Worm (Caenorhabditis elegans) whole organism, L4 larva: Measurements from ENCODE around the gene rcat-1.
A peak's percentile ranks its signal among the peaks of the same experiment; 100 is the strongest.

ENCODE experiments used
- R02D3.7 ChIP-seq: fragments of 150-350 bp; sonication (generic microtip); optimal IDR thresholded peaks from 3 replicates; lab custom pipeline; 2014; ENCODE audit warnings: missing biosample characterization, missing genetic modification characterization
- Y105C5A.15 ChIP-seq: fragments of 200-800 bp; sonication (Bioruptor generic); IDR thresholded peaks from 2 replicates; pipeline ENCODE4 v1.3.6; 2022; ENCODE audit warnings: missing genetic modification characterization, missing compliant biosample characterization
- ZK546.5 ChIP-seq, 2 experiments: sonication (generic microtip); optimal IDR thresholded peaks; 2 replicates each; lab custom pipeline; 2017; ENCODE audit warnings: missing biosample characterization in 2 of 2, missing genetic modification characterization in 2 of 2
- ceh-20 ChIP-seq: fragments of 200-800 bp; sonication (Bioruptor generic); IDR thresholded peaks from 2 replicates; pipeline ENCODE4 v1.3.6; 2022; ENCODE audit warnings: missing genetic modification reagents, missing genetic modification characterization, missing compliant biosample characterization
- ceh-28 ChIP-seq: fragments of 150-350 bp; optimal IDR thresholded peaks from 2 replicates; lab custom pipeline; 2014; ENCODE audit warnings: missing biosample characterization, missing genetic modification reagents, missing genetic modification characterization
- ceh-44 ChIP-seq: fragments of 200-800 bp; sonication (Bioruptor generic); IDR thresholded peaks from 2 replicates; pipeline ENCODE4 v1.3.6; 2022; ENCODE audit warnings: missing genetic modification reagents, missing genetic modification characterization, missing compliant biosample characterization
- cey-2 ChIP-seq: sonication (generic microtip); optimal IDR thresholded peaks from 3 replicates; lab custom pipeline; 2017; ENCODE audit warnings: missing genetic modification characterization, mild to moderate bottlenecking, missing compliant biosample characterization, antibody characterized with exemption, borderline replicate concordance; ENCODE audit not compliant: insufficient read depth
- daf-12 ChIP-seq: fragments of 150-350 bp; optimal IDR thresholded peaks from 2 replicates; lab custom pipeline; 2014; ENCODE audit warnings: missing biosample characterization, missing genetic modification reagents, missing genetic modification characterization
- daf-16 ChIP-seq, 3 experiments: sonication (generic microtip); optimal IDR thresholded peaks; 2 replicates each; lab custom pipeline; 2016 to 2017; ENCODE audit warnings: missing genetic modification characterization in 3 of 3, missing genetic modification reagents in 3 of 3, mild to moderate bottlenecking in 2 of 3, missing compliant biosample characterization in 2 of 3, missing biosample characterization in 1 of 3, moderate library complexity in 1 of 3
- dmd-8 ChIP-seq: fragments of 200-800 bp; sonication (Bioruptor generic); IDR thresholded peaks from 2 replicates; pipeline ENCODE4 v1.3.6; 2022; ENCODE audit warnings: missing genetic modification characterization, missing compliant biosample characterization
- dpl-1 ChIP-seq: fragments of 150-350 bp; optimal IDR thresholded peaks from 2 replicates; lab custom pipeline; 2014; ENCODE audit warnings: missing biosample characterization, missing genetic modification reagents, missing genetic modification characterization
- duxl-1 ChIP-seq: sonication (generic microtip); optimal IDR thresholded peaks from 2 replicates; lab custom pipeline; 2016; ENCODE audit warnings: mild to moderate bottlenecking, missing genetic modification characterization, moderate library complexity, missing compliant biosample characterization; ENCODE audit not compliant: poor library complexity
- dve-1 ChIP-seq: sonication (generic microtip); optimal IDR thresholded peaks from 2 replicates; lab custom pipeline; 2017; ENCODE audit warnings: antibody characterized with exemption, mild to moderate bottlenecking, missing genetic modification characterization, missing compliant biosample characterization; ENCODE audit not compliant: insufficient read depth
- egl-27 ChIP-seq: sonication (generic microtip); optimal IDR thresholded peaks from 3 replicates; lab custom pipeline; 2017; ENCODE audit warnings: missing biosample characterization, missing genetic modification reagents, missing genetic modification characterization
- egl-43 ChIP-seq: fragments of 200-800 bp; sonication (Bioruptor generic); IDR thresholded peaks from 2 replicates; pipeline ENCODE4 v1.3.6; 2022; ENCODE audit warnings: missing genetic modification reagents, missing genetic modification characterization, missing compliant biosample characterization
- fkh-10 ChIP-seq: fragments of 150-350 bp; optimal IDR thresholded peaks from 2 replicates; lab custom pipeline; 2014; ENCODE audit warnings: missing biosample characterization, missing genetic modification reagents, missing genetic modification characterization
- hif-1 ChIP-seq, 2 experiments: sonication (generic microtip); optimal IDR thresholded peaks; 2 replicates each; lab custom pipeline; 2016 to 2017; ENCODE audit warnings: missing compliant biosample characterization in 2 of 2, missing genetic modification characterization in 2 of 2, missing genetic modification reagents in 2 of 2, missing genotype in 2 of 2, mild to moderate bottlenecking in 1 of 2
- hlh-11 ChIP-seq: fragments of 200-800 bp; sonication (Bioruptor generic); optimal IDR thresholded peaks from 2 replicates; lab custom pipeline; 2018; ENCODE audit warnings: mild to moderate bottlenecking, missing genetic modification characterization, missing compliant biosample characterization
- lin-15B ChIP-seq: fragments of 150-350 bp; sonication (generic microtip); optimal IDR thresholded peaks from 3 replicates; lab custom pipeline; 2014; ENCODE audit warnings: missing biosample characterization, missing genetic modification characterization
- lin-38 ChIP-seq: fragments of 200-800 bp; sonication (Bioruptor generic); IDR thresholded peaks from 2 replicates; pipeline ENCODE4 v1.3.6; 2022; ENCODE audit warnings: missing genetic modification reagents, missing genetic modification characterization, missing compliant biosample characterization
- lsy-2 ChIP-seq, 2 experiments: fragments of 150-350 bp in 1 of 2; sonication (generic microtip) in 1 of 2; optimal IDR thresholded peaks; 2 replicates each; lab custom pipeline; 2014 to 2017; ENCODE audit warnings: missing biosample characterization in 2 of 2, missing genetic modification characterization in 2 of 2
- mes-2 ChIP-seq: sonication (generic microtip); optimal IDR thresholded peaks from 2 replicates; lab custom pipeline; 2016; ENCODE audit warnings: missing genotype, mild to moderate bottlenecking, missing genetic modification characterization, missing compliant biosample characterization; ENCODE audit not compliant: poor library complexity, severe bottlenecking
- mxl-3 ChIP-seq: fragments of 200-800 bp; sonication (Bioruptor generic); optimal IDR thresholded peaks from 2 replicates; lab custom pipeline; 2018; ENCODE audit warnings: mild to moderate bottlenecking, missing genetic modification characterization, missing compliant biosample characterization
- nhr-28 ChIP-seq: fragments of 150-350 bp; optimal IDR thresholded peaks from 2 replicates; lab custom pipeline; 2014; ENCODE audit warnings: missing biosample characterization, missing genetic modification characterization
- php-3 ChIP-seq: fragments of 200-800 bp; sonication (Bioruptor generic); IDR thresholded peaks from 2 replicates; pipeline ENCODE4 v1.3.6; 2022; ENCODE audit warnings: missing genetic modification reagents, missing genetic modification characterization, missing compliant biosample characterization
- set-16 ChIP-seq: fragments of 200-800 bp; sonication (Bioruptor generic); IDR thresholded peaks from 2 replicates; pipeline ENCODE4 v1.3.6; 2022; ENCODE audit warnings: missing genetic modification reagents, missing genetic modification characterization, missing compliant biosample characterization
- tag-97 ChIP-seq: fragments of 200-800 bp; sonication (Bioruptor generic); IDR thresholded peaks from 2 replicates; pipeline ENCODE4 v1.3.6; 2022; ENCODE audit warnings: missing genetic modification characterization, missing compliant biosample characterization
- unc-130 ChIP-seq: sonication (generic microtip); optimal IDR thresholded peaks from 2 replicates; lab custom pipeline; 2016; ENCODE audit warnings: missing genetic modification reagents, missing genetic modification characterization, missing compliant biosample characterization
- unc-62 ChIP-seq, 3 experiments: fragments of 150-350 bp in 1 of 3; sonication (generic microtip); optimal IDR thresholded peaks in 2 of 3; peaks in 1 of 3; 1 replicate in 1 of 3; 2 replicates in 2 of 3; lab custom pipeline; 2014 to 2017; ENCODE audit warnings: missing biosample characterization in 3 of 3, missing genetic modification characterization in 3 of 3, missing genetic modification reagents in 3 of 3, missing genotype in 1 of 3
- zag-1 ChIP-seq: fragments of 150-350 bp; optimal IDR thresholded peaks from 2 replicates; lab custom pipeline; 2014; ENCODE audit warnings: missing biosample characterization, missing genetic modification characterization
- zip-11 ChIP-seq: fragments of 200-800 bp; sonication (Bioruptor generic); IDR thresholded peaks from 2 replicates; pipeline ENCODE4 v1.3.6; 2022; ENCODE audit warnings: missing genetic modification characterization, missing compliant biosample characterization
- zip-2 ChIP-seq: fragments of 150-350 bp; optimal IDR thresholded peaks from 2 replicates; lab custom pipeline; 2014; ENCODE audit warnings: missing biosample characterization, missing genetic modification characterization
- ztf-7 ChIP-seq: fragments of 150-350 bp; optimal IDR thresholded peaks from 2 replicates; lab custom pipeline; 2014; ENCODE audit warnings: missing biosample characterization, missing genetic modification characterization

The rcat-1 gene

ce11 chrIV:259142-259541 is 3.9 kb upstream of the rcat-1 start, which contains the start of gene dpy-9:
dpy-9 (minus strand) TSS chrIV:259204.
- TF ChIP-seq zip-11 (GFP tag; lab: Robert Waterston, UW): no peak
- no peak for TF ChIP-seq lin-38 (GFP tag; lab: Robert Waterston, UW)
- TF ChIP-seq tag-97 (GFP tag; lab: Robert Waterston, UW): no peak
- TF ChIP-seq set-16 (GFP tag; lab: Robert Waterston, UW): no peak
- TF ChIP-seq dmd-8 (GFP tag; lab: Robert Waterston, UW): no peak
- no peak for TF ChIP-seq egl-27 (tag; lab: Kevin White, UChicago)
- no peak for TF ChIP-seq fkh-10 (GFP tag; lab: Kevin White, UChicago)
- TF ChIP-seq ceh-20 (GFP tag; lab: Robert Waterston, UW): no peak
- TF ChIP-seq zag-1 (tag; lab: Kevin White, UChicago): no peak
- TF ChIP-seq Y105C5A.15 (GFP tag; lab: Robert Waterston, UW): no peak
- no peak for TF ChIP-seq ceh-44 (GFP tag; lab: Robert Waterston, UW)
- no peak for TF ChIP-seq zip-2 (tag; lab: Kevin White, UChicago)
- TF ChIP-seq, all 104 proteins: peak for 0

- TF ChIP-seq set-16 (GFP tag; lab: Robert Waterston, UW) (peak; percentile 64), zag-1 (tag; lab: Kevin White, UChicago) (no peak), ZK546.5 (tag; optimal IDR thresholded peaks at IDR 0.05; lab: Kevin White, UChicago) (no peak), lin-15B (no peak), hlh-11 (tag; lab: Kevin White, UChicago) (no peak), cey-2 (tag; lab: Kevin White, UChicago) (no peak), mxl-3 (GFP tag; lab: Kevin White, UChicago) (no peak), php-3 (GFP tag; lab: Robert Waterston, UW) (no peak)
- TF ChIP-seq, all 104 proteins: peak for 1
Observed at ce11 chrIV:258362-258761, 3.1 kb upstream of the rcat-1 start.

- TF ChIP-seq egl-43: no peak
- peak; percentile 98 for TF ChIP-seq R02D3.7 (tag; lab: Kevin White, UChicago)
- no peak for TF ChIP-seq ceh-28
- no peak for TF ChIP-seq lin-15B
- TF ChIP-seq daf-16 (GFP tag; optimal IDR thresholded peaks at IDR 0.05; lab: Kevin White, UChicago): no peak
- TF ChIP-seq daf-16 (tag; optimal IDR thresholded peaks at IDR 0.05; lab: Kevin White, UChicago): peak; percentile 29
- peak; percentile 3 for TF ChIP-seq ztf-7
- peak; percentile 27 for TF ChIP-seq duxl-1
- peak in 1 of 2 experiments; percentile 14 for TF ChIP-seq unc-62 (GFP tag; optimal IDR thresholded peaks at IDR 0.05 in 1 of 2; lab: Kevin White, UChicago)
- TF ChIP-seq unc-62 (tag; optimal IDR thresholded peaks at IDR 0.05; lab: Kevin White, UChicago): no peak
- no peak for TF ChIP-seq hlh-11 (tag; lab: Kevin White, UChicago)
- peak; percentile 17 for TF ChIP-seq nhr-28 (tag; lab: Kevin White, UChicago)
- peak; percentile 4 for TF ChIP-seq unc-130 (GFP tag; lab: Kevin White, UChicago)
- TF ChIP-seq hif-1 (tag; optimal IDR thresholded peaks at IDR 0.05; lab: Kevin White, UChicago): peak in 1 of 2 experiments; percentile 73
- TF ChIP-seq lin-38 (GFP tag; lab: Robert Waterston, UW): peak; percentile 38
- no peak for TF ChIP-seq cey-2 (tag; lab: Kevin White, UChicago)
- TF ChIP-seq daf-12 (tag; lab: Kevin White, UChicago): no peak
- peak; percentile 94 for TF ChIP-seq mes-2 (tag; lab: Kevin White, UChicago)
- peak in 1 of 2 experiments; percentile 63 for TF ChIP-seq lsy-2 (tag; optimal IDR thresholded peaks at IDR 0.05; lab: Kevin White, UChicago)
- TF ChIP-seq dpl-1 (GFP tag; lab: Kevin White, UChicago): peak; percentile 56
- peak; percentile 59 for TF ChIP-seq dve-1 (tag; lab: Kevin White, UChicago)
Observed at ce11 chrIV:257095-257494, 1.9 kb upstream of the rcat-1 start, which contains the start of gene R02D3.8. R02D3.8 (minus strand) TSS chrIV:257203.
